Worm (Caenorhabditis elegans) whole organism, young adult: ENCODE results near the gene F59B10.2.

Experiments
- ama-1 ChIP-seq, 3 experiments: fragments of 150-350 bp in 1 of 3; sonication (generic microtip) in 2 of 3; optimal IDR thresholded peaks; 2 replicates each; lab custom pipeline; 2014 to 2018; ENCODE audit warnings: missing biosample characterization in 2 of 3, missing genetic modification characterization in 2 of 3, missing genetic modification reagents in 2 of 3
- cebp-1 ChIP-seq, 2 experiments: fragments of 200-800 bp in 1 of 2; sonication (Bioruptor generic) in 1 of 2; sonication (generic microtip) in 1 of 2; IDR thresholded peaks in 1 of 2; optimal IDR thresholded peaks in 1 of 2; 2 replicates each; pipeline versions ENCODE4 v1.3.6 to Lab custom; 2017 to 2022; ENCODE audit warnings: missing compliant biosample characterization in 2 of 2, missing genetic modification characterization in 2 of 2, mild to moderate bottlenecking in 1 of 2, missing genetic modification reagents in 1 of 2, moderate library complexity in 1 of 2
- dpl-1 ChIP-seq: fragments of 150-350 bp; optimal IDR thresholded peaks from 2 replicates; lab custom pipeline; 2014; ENCODE audit warnings: missing biosample characterization, missing genetic modification reagents, missing genetic modification characterization
- efl-1 ChIP-seq: fragments of 150-350 bp; optimal IDR thresholded peaks from 2 replicates; lab custom pipeline; 2014; ENCODE audit warnings: missing biosample characterization, missing genetic modification reagents, missing genetic modification characterization
- gei-17 ChIP-seq: fragments of 200-800 bp; sonication (Bioruptor generic); optimal IDR thresholded peaks from 2 replicates; lab custom pipeline; 2018; ENCODE audit warnings: mild to moderate bottlenecking, missing genetic modification characterization, missing compliant biosample characterization
- him-1 ChIP-seq: sonication (generic microtip); optimal IDR thresholded peaks from 2 replicates; lab custom pipeline; 2016; ENCODE audit warnings: missing genotype, missing genetic modification reagents, missing genetic modification characterization, missing compliant biosample characterization
- hlh-12 ChIP-seq: sonication (generic microtip); optimal IDR thresholded peaks from 2 replicates; lab custom pipeline; 2016; ENCODE audit warnings: missing genetic modification characterization, missing compliant biosample characterization
- madf-3 ChIP-seq: fragments of 200-800 bp; sonication (Bioruptor generic); IDR thresholded peaks from 2 replicates; pipeline ENCODE4 v1.3.6; 2022; ENCODE audit warnings: missing genetic modification reagents, missing genetic modification characterization, missing compliant biosample characterization
- nfya-1 ChIP-seq: sonication (generic microtip); optimal IDR thresholded peaks from 2 replicates; lab custom pipeline; 2017; ENCODE audit warnings: antibody characterized with exemption, missing compliant biosample characterization, missing genetic modification characterization, borderline replicate concordance; ENCODE audit not compliant: insufficient read depth
- nhr-90 ChIP-seq: sonication (generic microtip); optimal IDR thresholded peaks from 2 replicates; lab custom pipeline; 2016; ENCODE audit warnings: missing genotype, mild to moderate bottlenecking, missing genetic modification characterization, missing compliant biosample characterization
- pha-4 ChIP-seq: fragments of 150-350 bp; sonication (generic microtip); optimal IDR thresholded peaks from 2 replicates; lab custom pipeline; 2014; ENCODE audit warnings: missing biosample characterization, missing genetic modification reagents, missing genetic modification characterization
- tbp1 ChIP-seq: fragments of 200-800 bp; sonication (Bioruptor generic); optimal IDR thresholded peaks from 2 replicates; lab custom pipeline; 2018; ENCODE audit warnings: mild to moderate bottlenecking, missing genetic modification characterization, missing compliant biosample characterization
- unc-62 ChIP-seq: fragments of 150-350 bp; optimal IDR thresholded peaks from 2 replicates; lab custom pipeline; 2014; ENCODE audit warnings: missing biosample characterization, missing genetic modification reagents, missing genetic modification characterization
- zfh-2 ChIP-seq: fragments of 200-800 bp; sonication (Bioruptor generic); conservative IDR thresholded peaks from 2 replicates; pipeline ENCODE4 v1.3.6; 2022; ENCODE audit warnings: missing genetic modification reagents, missing genetic modification characterization, missing compliant biosample characterization

- TF ChIP-seq nfya-1 (tag; lab: Kevin White, UChicago) (no peak), zfh-2 (GFP tag; lab: Robert Waterston, UW) (no peak), gei-17 (no peak), pha-4 (tag; lab: Kevin White, UChicago) (no peak), him-1 (no peak), hlh-12 (tag; lab: Kevin White, UChicago) (no peak), madf-3 (GFP tag; lab: Robert Waterston, UW) (no peak), cebp-1 (GFP tag; IDR thresholded peaks at IDR 0.05; lab: Robert Waterston, UW) (no peak), cebp-1 (tag; optimal IDR thresholded peaks at IDR 0.05; lab: Kevin White, UChicago) (no peak), efl-1 (GFP tag; lab: Kevin White, UChicago) (no peak), unc-62 (GFP tag; lab: Kevin White, UChicago) (no peak), nhr-90 (no peak), tbp1 (no peak), dpl-1 (no peak), ama-1 (optimal IDR thresholded peaks at IDR 0.05; lab: Kevin White, UChicago) (no peak), ama-1 (GFP tag; optimal IDR thresholded peaks at IDR 0.05; lab: Kevin White, UChicago) (no peak)
Observed at ce11 chrII:10485640-10486039, 24.0 kb downstream of the F59B10.2 start.
